Fruit fly (Drosophila melanogaster) whole organism: ENCODE results near the gene CG9992.
A peak's percentile ranks its signal among the peaks of the same experiment; 100 is the strongest.

ENCODE experiments used
- CG8478 ChIP-seq: fragments of >200 bp; optimal IDR thresholded peaks from 2 replicates; lab custom pipeline; 2018; ENCODE audit warnings: inconsistent platforms
- Dll ChIP-seq: fragments of >200 bp; optimal IDR thresholded peaks from 2 replicates; lab custom pipeline; 2017
- EcR ChIP-seq, 2 experiments: fragments of >200 bp; optimal IDR thresholded peaks; 2 replicates each; lab custom pipeline; 2017; ENCODE audit warnings: missing biosample characterization in 2 of 2, missing genetic modification characterization in 2 of 2, missing genetic modification reagents in 2 of 2
- psq ChIP-seq: fragments of >200 bp; optimal IDR thresholded peaks from 2 replicates; lab custom pipeline; 2017
- usp ChIP-seq: fragments of >200 bp; optimal IDR thresholded peaks from 2 replicates; lab custom pipeline; 2017; ENCODE audit warnings: missing biosample characterization, missing genetic modification characterization, mixed read lengths

dm6 chrX:16424296-16424695 lies 39.6 kb upstream of the CG9992 start:
- TF ChIP-seq Dll (lab: Kevin White, UChicago) (no peak), psq (lab: Kevin White, UChicago) (peak; percentile 45), usp (GFP tag; lab: Kevin White, UChicago) (no peak), CG8478 (lab: Kevin White, UChicago) (no peak), EcR (GFP tag; optimal IDR thresholded peaks at IDR 0.05; lab: Kevin White, UChicago) (no peak)
